Worm (Caenorhabditis elegans): ENCODE measurements around the gene T26E4.18.

The T26E4.18 gene

ce11 chrV:15779128-15779729 is 24.4 kb downstream of the T26E4.18 start, which contains the start of the genes nhr-285 and irld-52:
TSS of gene nhr-285 (minus strand) at chrV:15779228.
TSS of gene irld-52 (plus strand) at chrV:15779679.
- TF ChIP-seq M03D4.4 (tag; optimal IDR thresholded peaks at IDR 0.05) (no peak), snpc-4 (tag; optimal IDR thresholded peaks at IDR 0.05) (no peak), ham-2 (GFP tag; optimal IDR thresholded peaks at IDR 0.05) (no peak), hlh-1 (tag; optimal IDR thresholded peaks at IDR 0.05) (no peak), ceh-43 (GFP tag; optimal IDR thresholded peaks at IDR 0.05) (no peak), ceh-83 (GFP tag; optimal IDR thresholded peaks at IDR 0.05) (no peak), elt-1 (tag; optimal IDR thresholded peaks at IDR 0.05; ENCODE audit: borderline replicate concordance, insufficient read depth) (no peak), lsy-2 (tag; optimal IDR thresholded peaks at IDR 0.05) (no peak), unc-120 (tag; optimal IDR thresholded peaks at IDR 0.05; ENCODE audit: poor library complexity, severe bottlenecking) (no peak), nhr-76 (tag; optimal IDR thresholded peaks at IDR 0.05) (no peak), nhr-237 (tag; optimal IDR thresholded peaks at IDR 0.05) (no peak), sem-2 (GFP tag; optimal IDR thresholded peaks at IDR 0.05) (no peak), nhr-2 (tag; optimal IDR thresholded peaks at IDR 0.05) (no peak)

ce11 chrV:15776651-15777050 is 27.0 kb downstream of the T26E4.18 start, which contains the start of gene nhr-283:
TSS of gene nhr-283 (minus strand) at chrV:15776751.
- TF ChIP-seq mep-1 (tag; optimal IDR thresholded peaks at IDR 0.05) (no peak), ceh-83 (GFP tag; optimal IDR thresholded peaks at IDR 0.05) (no peak), nhr-12 (tag; optimal IDR thresholded peaks at IDR 0.05) (no peak), cnd-1 (tag; optimal IDR thresholded peaks at IDR 0.05) (no peak), unc-120 (tag; optimal IDR thresholded peaks at IDR 0.05; ENCODE audit: poor library complexity, severe bottlenecking) (no peak), bed-3 (GFP tag; optimal IDR thresholded peaks at IDR 0.05) (no peak), ceh-39 (tag; optimal IDR thresholded peaks at IDR 0.05) (no peak), pha-4 (tag; optimal IDR thresholded peaks at IDR 0.05) (no peak), ceh-43 (GFP tag; optimal IDR thresholded peaks at IDR 0.05) (no peak), nhr-76 (tag; optimal IDR thresholded peaks at IDR 0.05) (no peak), ham-2 (GFP tag; optimal IDR thresholded peaks at IDR 0.05) (no peak), nhr-237 (tag; optimal IDR thresholded peaks at IDR 0.05) (no peak), blmp-1 (tag; optimal IDR thresholded peaks at IDR 0.05) (no peak), flh-1 (GFP tag; optimal IDR thresholded peaks at IDR 0.05) (no peak), unc-39 (tag; optimal IDR thresholded peaks at IDR 0.05) (no peak), elt-1 (tag; optimal IDR thresholded peaks at IDR 0.05; ENCODE audit: borderline replicate concordance, insufficient read depth) (no peak), zip-8 (tag; optimal IDR thresholded peaks at IDR 0.05) (no peak), lsy-2 (tag; optimal IDR thresholded peaks at IDR 0.05) (no peak), lin-13 (tag; optimal IDR thresholded peaks at IDR 0.05) (no peak)

- no peak for TF ChIP-seq lin-32 (GFP tag; optimal IDR thresholded peaks at IDR 0.05)
- TF ChIP-seq lin-13 (tag; optimal IDR thresholded peaks at IDR 0.05), result no peak
- TF ChIP-seq mab-5 (tag; optimal IDR thresholded peaks at IDR 0.05), result no peak
- TF ChIP-seq ceh-39 (tag; optimal IDR thresholded peaks at IDR 0.05), result no peak
- no peak for TF ChIP-seq elt-1 (tag; optimal IDR thresholded peaks at IDR 0.05; ENCODE audit: borderline replicate concordance, insufficient read depth)
- no peak for TF ChIP-seq M03D4.4 (tag; optimal IDR thresholded peaks at IDR 0.05)
- no peak for TF ChIP-seq bed-3 (GFP tag; optimal IDR thresholded peaks at IDR 0.05)
- TF ChIP-seq cnd-1 (tag; optimal IDR thresholded peaks at IDR 0.05), result no peak
- TF ChIP-seq nhr-12 (tag; optimal IDR thresholded peaks at IDR 0.05), result no peak
Observed at ce11 chrV:15773941-15774340, 29.7 kb downstream of the T26E4.18 start.

- TF ChIP-seq elt-1 (tag; optimal IDR thresholded peaks at IDR 0.05; ENCODE audit: borderline replicate concordance, insufficient read depth), result no peak
- no peak for TF ChIP-seq sptf-1 (tag; optimal IDR thresholded peaks at IDR 0.05)
- TF ChIP-seq tbx-8 (GFP tag; optimal IDR thresholded peaks at IDR 0.05), result no peak
- no peak for TF ChIP-seq sem-2 (GFP tag; optimal IDR thresholded peaks at IDR 0.05)
- no peak for TF ChIP-seq elt-3 (tag; optimal IDR thresholded peaks at IDR 0.05)
- no peak for TF ChIP-seq blmp-1 (tag; optimal IDR thresholded peaks at IDR 0.05)
- TF ChIP-seq lsy-2 (tag; optimal IDR thresholded peaks at IDR 0.05), result no peak
- no peak for TF ChIP-seq drap-1 (GFP tag; optimal IDR thresholded peaks at IDR 0.05)
- no peak for TF ChIP-seq nhr-2 (tag; optimal IDR thresholded peaks at IDR 0.05)
- no peak for TF ChIP-seq nhr-28 (tag; optimal IDR thresholded peaks at IDR 0.05)
- TF ChIP-seq mls-2 (tag; optimal IDR thresholded peaks at IDR 0.05), result no peak
- TF ChIP-seq ceh-43 (GFP tag; optimal IDR thresholded peaks at IDR 0.05), result no peak
- TF ChIP-seq pha-4 (tag; optimal IDR thresholded peaks at IDR 0.05), result no peak
- TF ChIP-seq lin-13 (tag; optimal IDR thresholded peaks at IDR 0.05), result no peak
- TF ChIP-seq ceh-83 (GFP tag; optimal IDR thresholded peaks at IDR 0.05), result no peak
- TF ChIP-seq bed-3 (GFP tag; optimal IDR thresholded peaks at IDR 0.05), result no peak
- no peak for TF ChIP-seq ztf-11 (tag; optimal IDR thresholded peaks at IDR 0.05)
- TF ChIP-seq cnd-1 (tag; optimal IDR thresholded peaks at IDR 0.05), result no peak
- TF ChIP-seq snpc-4 (tag; optimal IDR thresholded peaks at IDR 0.05), result no peak
- TF ChIP-seq unc-39 (tag; optimal IDR thresholded peaks at IDR 0.05), result no peak
Observed at ce11 chrV:15773141-15773540, 30.5 kb downstream of the T26E4.18 start, which contains the start of gene nhr-60. TSS of gene nhr-60 (minus strand) at chrV:15773241.
